Worm (Caenorhabditis elegans) whole organism, mixed stage, embryonic: ENCODE data around the gene C34C12.6.

Experiments used
- ceh-83 ChIP-seq: fragments of 200-800 bp; sonication (Bioruptor generic); optimal IDR thresholded peaks from 2 replicates; lab custom pipeline; 2018; ENCODE audit warnings: mild to moderate bottlenecking, missing genetic modification characterization, missing compliant biosample characterization
- elt-3 ChIP-seq: fragments of 150-350 bp; optimal IDR thresholded peaks from 2 replicates; lab custom pipeline; 2014; ENCODE audit warnings: missing biosample characterization, missing genetic modification characterization
- lin-13 ChIP-seq: fragments of 150-350 bp; optimal IDR thresholded peaks from 2 replicates; lab custom pipeline; 2014; ENCODE audit warnings: missing biosample characterization, missing genetic modification characterization
- nhr-237 ChIP-seq: fragments of 150-350 bp; optimal IDR thresholded peaks from 2 replicates; lab custom pipeline; 2014; ENCODE audit warnings: missing biosample characterization, missing genetic modification characterization
- snpc-4 ChIP-seq: fragments of 150-350 bp; optimal IDR thresholded peaks from 2 replicates; lab custom pipeline; 2014; ENCODE audit warnings: missing biosample characterization, missing genetic modification characterization

DNA sequence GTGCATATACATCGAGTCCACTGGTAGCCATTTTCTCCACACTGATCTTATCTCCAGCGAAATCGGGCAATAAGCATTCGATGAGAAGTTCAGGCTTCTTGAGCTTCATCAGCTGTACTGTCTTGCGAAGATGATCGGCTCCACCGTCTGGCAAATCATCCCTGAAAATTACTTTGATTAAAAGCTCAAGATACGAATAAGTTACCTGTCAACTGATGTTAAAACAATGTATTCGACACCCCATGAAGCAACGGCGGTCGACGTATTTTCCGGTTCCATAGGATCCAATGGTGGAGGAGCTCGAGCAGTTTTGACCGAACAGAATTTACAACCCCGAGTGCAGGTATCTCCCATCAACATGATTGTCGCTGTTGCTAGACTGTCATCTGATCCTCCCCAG lies 21.8 kb downstream of the C34C12.6 start:
- no peak for TF ChIP-seq nhr-237
- no peak for TF ChIP-seq ceh-83 (GFP tag; lab: Kevin White, UChicago)
- no peak for TF ChIP-seq lin-13 (tag; lab: Kevin White, UChicago)
- no peak for TF ChIP-seq snpc-4 (tag; lab: Kevin White, UChicago)
- TF ChIP-seq elt-3 (tag; lab: Kevin White, UChicago): no peak
